Fruit fly (Drosophila melanogaster) whole organism, wandering third instar larva: ENCODE results near the gene Charon.

Experiments
- Abd-B ChIP-seq: fragments of >200 bp; optimal IDR thresholded peaks from 2 replicates; lab custom pipeline; 2017; ENCODE audit warnings: missing biosample characterization, missing genetic modification characterization
- CG32264 ChIP-seq: fragments of 200-800 bp; sonication (Bioruptor generic); optimal IDR thresholded peaks from 2 replicates; lab custom pipeline; 2016; ENCODE audit warnings: missing biosample characterization, missing genetic modification characterization
- CG9705 ChIP-seq: fragments of 200-800 bp; sonication (Bioruptor generic); optimal IDR thresholded peaks from 2 replicates; lab custom pipeline; 2018; ENCODE audit warnings: missing biosample characterization, mild to moderate bottlenecking, missing genetic modification characterization
- CrebA ChIP-seq: fragments of 200-800 bp; sonication (Bioruptor generic); optimal IDR thresholded peaks from 2 replicates; lab custom pipeline; 2016; ENCODE audit warnings: missing biosample characterization, mild to moderate bottlenecking, missing genetic modification characterization, borderline replicate concordance
- Dfd ChIP-seq: fragments of >200 bp; optimal IDR thresholded peaks from 2 replicates; lab custom pipeline; 2017; ENCODE audit warnings: missing biosample characterization, missing genetic modification characterization
- Dif ChIP-seq: fragments of 200-275, 200-300 bp; sonication (Bioruptor generic); optimal IDR thresholded peaks from 2 replicates; lab custom pipeline; 2018; ENCODE audit warnings: missing biosample characterization, missing genetic modification characterization; ENCODE audit not compliant: partially characterized antibody
- GATAd ChIP-seq: sonication (Bioruptor generic); optimal IDR thresholded peaks from 2 replicates; lab custom pipeline; 2016; ENCODE audit warnings: missing biosample characterization, missing genetic modification characterization
- HLH106 ChIP-seq: fragments of 200-800 bp; optimal IDR thresholded peaks from 3 replicates; lab custom pipeline; 2019; ENCODE audit warnings: missing biosample characterization, mild to moderate bottlenecking, missing genetic modification characterization, moderate library complexity
- Hnf4 ChIP-seq: fragments of 200-800 bp; sonication (Bioruptor generic); optimal IDR thresholded peaks from 2 replicates; lab custom pipeline; 2016; ENCODE audit warnings: missing biosample characterization, mild to moderate bottlenecking, missing genetic modification characterization
- Hr78 ChIP-seq: fragments of >200 bp; optimal IDR thresholded peaks from 2 replicates; lab custom pipeline; 2017; ENCODE audit warnings: missing biosample characterization, missing genetic modification characterization
- Hr83 ChIP-seq: fragments of 200-300 bp; sonication (Bioruptor generic); optimal IDR thresholded peaks from 2 replicates; lab custom pipeline; 2016; ENCODE audit warnings: missing biosample characterization, mild to moderate bottlenecking, missing genetic modification characterization, moderate library complexity; ENCODE audit not compliant: poor library complexity, severe bottlenecking
- Jra ChIP-seq: sonication (Bioruptor generic); optimal IDR thresholded peaks from 2 replicates; lab custom pipeline; 2016; ENCODE audit warnings: missing biosample characterization, missing genetic modification characterization
- Mio ChIP-seq: sonication (Bioruptor generic); optimal IDR thresholded peaks from 2 replicates; lab custom pipeline; 2016; ENCODE audit warnings: missing biosample characterization, missing genetic modification characterization
- Myc ChIP-seq: fragments of >200 bp; optimal IDR thresholded peaks from 2 replicates; lab custom pipeline; 2017
- N ChIP-seq: fragments of >200 bp; optimal IDR thresholded peaks from 2 replicates; lab custom pipeline; 2018; ENCODE audit warnings: missing biosample characterization, missing external identifiers, missing genetic modification characterization
- OdsH ChIP-seq: fragments of 200-800 bp; sonication (Bioruptor generic); optimal IDR thresholded peaks from 2 replicates; lab custom pipeline; 2016; ENCODE audit warnings: missing biosample characterization, mild to moderate bottlenecking, missing genetic modification characterization
- Rel ChIP-seq, 2 experiments: fragments of 200-800 bp; sonication (Bioruptor generic) in 1 of 2; optimal IDR thresholded peaks; 2 replicates in 1 of 2; 3 replicates in 1 of 2; lab custom pipeline; 2016 to 2019; ENCODE audit warnings: mild to moderate bottlenecking in 2 of 2, missing biosample characterization in 2 of 2, missing genetic modification characterization in 2 of 2, moderate library complexity in 1 of 2
- Sp1 ChIP-seq: fragments of 200-800 bp; sonication (Bioruptor generic); optimal IDR thresholded peaks from 3 replicates; lab custom pipeline; 2019; ENCODE audit warnings: missing biosample characterization, mild to moderate bottlenecking, missing genetic modification characterization, moderate library complexity
- Vsx2 ChIP-seq: fragments of 200-300, 225-300 bp; sonication (Bioruptor generic); optimal IDR thresholded peaks from 2 replicates; lab custom pipeline; 2018; ENCODE audit warnings: missing biosample characterization, missing genetic modification characterization; ENCODE audit not compliant: partially characterized antibody
- br ChIP-seq: fragments of 200-800 bp; sonication (Bioruptor generic); optimal IDR thresholded peaks from 2 replicates; lab custom pipeline; 2016; ENCODE audit warnings: missing biosample characterization, missing genetic modification characterization
- brk ChIP-seq: fragments of 200-800 bp; sonication (Bioruptor generic); optimal IDR thresholded peaks from 2 replicates; lab custom pipeline; 2016; ENCODE audit warnings: missing biosample characterization, mild to moderate bottlenecking, missing genetic modification characterization
- dl ChIP-seq, 2 experiments: fragments of 175-275, 200-275 bp in 1 of 2; fragments of 200-275 bp in 1 of 2; sonication (Bioruptor generic); optimal IDR thresholded peaks; lab custom pipeline; 2018; ENCODE audit warnings: mild to moderate bottlenecking in 2 of 2, missing biosample characterization in 2 of 2, missing genetic modification characterization in 2 of 2, moderate library complexity in 2 of 2; ENCODE audit not compliant: partially characterized antibody in 2 of 2, insufficient read depth in 1 of 2
- dmrt93B ChIP-seq: fragments of 200-800 bp; sonication (Bioruptor generic); optimal IDR thresholded peaks from 2 replicates; lab custom pipeline; 2018; ENCODE audit warnings: missing biosample characterization, mild to moderate bottlenecking, missing genetic modification characterization
- dsf ChIP-seq: sonication (Bioruptor generic); optimal IDR thresholded peaks from 2 replicates; lab custom pipeline; 2016; ENCODE audit warnings: missing biosample characterization, missing genetic modification characterization, borderline replicate concordance
- ey ChIP-seq: fragments of 200-800 bp; sonication (Bioruptor generic); optimal IDR thresholded peaks from 2 replicates; lab custom pipeline; 2016; ENCODE audit warnings: missing biosample characterization, missing genetic modification characterization
- foxo ChIP-seq, 2 experiments: fragments of 200-800 bp; sonication (Bioruptor generic); optimal IDR thresholded peaks; 2 replicates in 1 of 2; 3 replicates in 1 of 2; lab custom pipeline; 2016 to 2017; ENCODE audit warnings: missing biosample characterization in 2 of 2, missing genetic modification characterization in 2 of 2
- fru ChIP-seq: fragments of 200-800 bp; sonication (Bioruptor generic); optimal IDR thresholded peaks from 3 replicates; lab custom pipeline; 2016; ENCODE audit warnings: missing biosample characterization, mild to moderate bottlenecking, missing genetic modification characterization
- h ChIP-seq: fragments of 200-800 bp; sonication (Bioruptor generic); optimal IDR thresholded peaks from 3 replicates; lab custom pipeline; 2016; ENCODE audit warnings: missing biosample characterization, mild to moderate bottlenecking, missing genetic modification characterization
- jim ChIP-seq: fragments of 175-275, 200-325 bp; sonication (Bioruptor generic); optimal IDR thresholded peaks from 2 replicates; lab custom pipeline; 2016; ENCODE audit warnings: missing biosample characterization, mild to moderate bottlenecking, missing genetic modification characterization
- lola ChIP-seq: fragments of >200 bp; optimal IDR thresholded peaks from 2 replicates; lab custom pipeline; 2017; ENCODE audit warnings: missing biosample characterization, missing genetic modification characterization
- pan ChIP-seq: fragments of >200 bp; optimal IDR thresholded peaks from 2 replicates; lab custom pipeline; 2017
- psq ChIP-seq: fragments of 200-800 bp; sonication (Bioruptor generic); optimal IDR thresholded peaks from 3 replicates; lab custom pipeline; 2017; ENCODE audit warnings: missing biosample characterization, mild to moderate bottlenecking, missing genetic modification characterization, moderate library complexity
- rgr ChIP-seq: fragments of 200-800 bp; sonication (Bioruptor generic); optimal IDR thresholded peaks from 3 replicates; lab custom pipeline; 2016; ENCODE audit warnings: missing biosample characterization, mild to moderate bottlenecking, missing genetic modification characterization
- sage ChIP-seq: fragments of 200-800 bp; sonication (Bioruptor generic); optimal IDR thresholded peaks from 2 replicates; lab custom pipeline; 2016; ENCODE audit warnings: missing biosample characterization, mild to moderate bottlenecking, missing genetic modification characterization
- sv ChIP-seq: fragments of 200-800 bp; sonication (Bioruptor generic); optimal IDR thresholded peaks from 3 replicates; lab custom pipeline; 2016; ENCODE audit warnings: missing biosample characterization, missing genetic modification characterization
- tai ChIP-seq: sonication (Bioruptor generic); optimal IDR thresholded peaks from 2 replicates; lab custom pipeline; 2016; ENCODE audit warnings: missing biosample characterization, missing genetic modification characterization
- usp ChIP-seq: fragments of >200 bp; optimal IDR thresholded peaks from 2 replicates; lab custom pipeline; 2017; ENCODE audit warnings: missing biosample characterization, missing genetic modification characterization
- woc ChIP-seq: sonication (Bioruptor generic); optimal IDR thresholded peaks from 2 replicates; lab custom pipeline; 2016; ENCODE audit warnings: missing biosample characterization, mild to moderate bottlenecking, missing genetic modification characterization

Charon gene

DNA sequence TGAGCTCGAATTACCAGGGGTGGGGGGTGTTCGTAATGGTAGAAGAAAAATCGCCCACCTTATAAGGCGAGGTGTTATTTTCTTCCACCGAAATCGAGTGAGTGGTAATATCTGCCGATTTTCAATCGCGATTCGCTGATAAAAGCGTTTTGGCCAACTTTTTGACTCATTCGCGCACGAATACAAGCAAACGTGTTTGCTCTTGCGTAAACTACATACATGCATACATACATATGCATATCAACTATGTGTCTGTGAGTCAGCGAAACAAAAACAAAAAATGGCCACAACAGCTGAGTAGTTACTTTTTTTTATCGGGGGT, 15.3 kb downstream of the Charon start:
- TF ChIP-seq h = no peak
- TF ChIP-seq fru (GFP tag; lab: Kevin White, UChicago) = peak; percentile 20

DNA sequence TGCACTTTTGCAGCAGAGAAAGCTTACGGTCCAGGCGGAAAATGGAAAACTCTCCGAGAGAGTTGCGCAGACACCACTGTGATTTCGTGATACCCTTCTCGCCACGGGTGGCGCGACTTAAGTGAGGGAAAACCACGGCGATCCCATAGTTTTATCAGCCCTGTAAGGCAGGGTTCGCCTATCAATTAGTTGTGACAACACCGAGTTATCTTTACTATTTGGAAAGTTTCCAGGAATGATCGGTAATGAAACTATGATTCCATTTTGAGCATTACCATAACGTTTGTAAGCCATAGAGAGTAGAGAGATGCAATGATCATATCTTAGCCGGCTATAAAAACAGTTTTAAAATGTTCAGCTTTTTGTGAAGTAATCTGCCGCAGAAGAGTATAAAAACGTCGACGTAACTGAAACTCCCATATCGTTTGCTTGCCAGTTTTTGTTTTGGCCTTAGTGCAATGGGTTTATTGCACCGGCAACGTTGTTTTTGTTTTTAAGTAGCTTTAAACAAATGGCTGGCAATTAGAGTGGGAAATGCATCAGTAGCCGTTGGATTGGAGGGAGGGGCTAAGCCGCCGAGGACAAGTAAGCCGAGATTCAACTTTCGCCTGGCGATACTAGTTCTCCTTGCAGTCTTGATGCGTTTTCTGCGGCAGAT, 15.9 kb downstream of the Charon start:
- no peak for TF ChIP-seq Mio (GFP tag; lab: Kevin White, UChicago)
- TF ChIP-seq sage = no peak
- no peak for TF ChIP-seq Rel (GFP tag; optimal IDR thresholded peaks at IDR 0.05; lab: Kevin White, UChicago)
- no peak for TF ChIP-seq Rel (tag; optimal IDR thresholded peaks at IDR 0.05; lab: Kevin White, UChicago)
- no peak for TF ChIP-seq dmrt93B (GFP tag; lab: Kevin White, UChicago)
- no peak for TF ChIP-seq foxo (GFP tag; optimal IDR thresholded peaks at IDR 0.05; lab: Kevin White, UChicago)
- no peak for TF ChIP-seq tai (GFP tag; lab: Kevin White, UChicago)
- TF ChIP-seq N (GFP tag; lab: Kevin White, UChicago) = no peak

DNA sequence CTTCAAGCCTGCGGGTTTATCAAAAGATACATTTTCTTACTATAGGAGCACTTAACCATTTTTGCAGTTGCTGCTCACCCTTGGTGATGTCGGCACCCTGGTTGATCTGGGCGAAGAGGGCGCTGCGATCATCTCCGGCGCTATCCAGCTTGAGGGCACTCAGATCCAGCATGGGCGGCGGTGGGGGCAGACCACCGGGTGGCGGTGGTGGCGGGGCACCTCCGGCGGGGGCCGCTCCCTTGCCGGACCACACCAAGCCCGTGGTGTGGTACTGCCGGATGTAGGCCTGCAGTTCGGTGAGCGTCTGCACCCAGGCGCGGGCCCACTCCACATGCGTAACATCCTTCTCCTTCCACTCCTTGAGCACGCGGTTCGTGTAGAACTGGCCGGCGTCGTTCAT, 19.9 kb downstream of the Charon start:
- TF ChIP-seq Dfd (GFP tag; lab: Kevin White, UChicago) (peak; percentile 99), jim (GFP tag; lab: Kevin White, UChicago) (no peak)

DNA sequence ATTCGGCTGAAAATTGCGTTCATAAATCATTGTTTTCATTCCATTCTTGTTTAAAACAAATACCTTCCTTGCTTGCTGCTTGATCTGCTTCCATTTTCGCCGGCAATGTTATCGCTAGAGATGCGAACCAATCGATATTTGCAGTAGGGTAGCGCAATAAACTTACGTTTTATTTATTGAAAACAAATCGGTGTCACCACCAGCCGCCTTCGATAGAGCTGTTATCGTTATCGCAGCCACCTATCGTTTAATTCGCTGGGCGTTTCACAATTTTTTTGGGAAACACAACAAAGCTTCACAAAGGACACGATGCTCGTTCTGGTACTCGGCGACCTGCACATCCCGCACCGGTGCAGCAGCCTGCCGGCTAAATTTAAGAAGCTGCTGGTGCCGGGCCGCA, 22.1 kb downstream of the Charon start, which contains the start of the genes Tfb4 and Vps29:
Tfb4 (minus strand) TSS at position 124 of the 400 bp plus-strand sequence.
Vps29 (plus strand) TSS at position 213 of the 400 bp plus-strand sequence.
- TF ChIP-seq Mio (GFP tag; lab: Kevin White, UChicago) (no peak), psq (peak; percentile 43), foxo (GFP tag; optimal IDR thresholded peaks at IDR 0.05; lab: Kevin White, UChicago) (peak in 1 of 2 experiments; percentile 83), br (peak; percentile 74), Vsx2 (GFP tag; lab: Kevin White, UChicago) (no peak), usp (GFP tag; lab: Kevin White, UChicago) (no peak), Hnf4 (GFP tag; lab: Kevin White, UChicago) (no peak), Rel (GFP tag; optimal IDR thresholded peaks at IDR 0.05; lab: Kevin White, UChicago) (no peak), Rel (tag; optimal IDR thresholded peaks at IDR 0.05; lab: Kevin White, UChicago) (peak; percentile 59), ey (GFP tag; lab: Kevin White, UChicago) (peak; percentile 67), pan (no peak), CG32264 (GFP tag; lab: Kevin White, UChicago) (peak; percentile 1), jim (GFP tag; lab: Kevin White, UChicago) (no peak), Abd-B (no peak), HLH106 (tag; lab: Kevin White, UChicago) (peak; percentile 40), Dif (GFP tag; lab: Kevin White, UChicago) (no peak), sage (no peak), GATAd (GFP tag; lab: Kevin White, UChicago) (peak; percentile 10), dsf (GFP tag; lab: Kevin White, UChicago) (no peak), OdsH (GFP tag; lab: Kevin White, UChicago) (peak; percentile 61), Hr78 (no peak), h (peak; percentile 77), fru (GFP tag; lab: Kevin White, UChicago) (no peak), tai (GFP tag; lab: Kevin White, UChicago) (no peak), Hr83 (GFP tag; lab: Kevin White, UChicago) (peak; percentile 97), Myc (lab: Kevin White, UChicago) (no peak), brk (no peak), Dfd (GFP tag; lab: Kevin White, UChicago) (no peak), dl (GFP tag; optimal IDR thresholded peaks at IDR 0.05; lab: Kevin White, UChicago; ENCODE audit: insufficient read depth in 1 of 2, partially characterized antibody in 2 of 2) (no peak), N (GFP tag; lab: Kevin White, UChicago) (no peak), woc (GFP tag; lab: Kevin White, UChicago) (no peak), lola (GFP tag; lab: Kevin White, UChicago) (no peak), sv (GFP tag; lab: Kevin White, UChicago) (peak; percentile 7), CG9705 (no peak), rgr (GFP tag; lab: Kevin White, UChicago) (no peak), CrebA (GFP tag; lab: Kevin White, UChicago) (no peak), Sp1 (no peak), Jra (GFP tag; lab: Kevin White, UChicago) (no peak), dmrt93B (GFP tag; lab: Kevin White, UChicago) (no peak)
